Fruit fly (Drosophila melanogaster): ENCODE data around the gene CG5498.

Gene CG5498

DNA sequence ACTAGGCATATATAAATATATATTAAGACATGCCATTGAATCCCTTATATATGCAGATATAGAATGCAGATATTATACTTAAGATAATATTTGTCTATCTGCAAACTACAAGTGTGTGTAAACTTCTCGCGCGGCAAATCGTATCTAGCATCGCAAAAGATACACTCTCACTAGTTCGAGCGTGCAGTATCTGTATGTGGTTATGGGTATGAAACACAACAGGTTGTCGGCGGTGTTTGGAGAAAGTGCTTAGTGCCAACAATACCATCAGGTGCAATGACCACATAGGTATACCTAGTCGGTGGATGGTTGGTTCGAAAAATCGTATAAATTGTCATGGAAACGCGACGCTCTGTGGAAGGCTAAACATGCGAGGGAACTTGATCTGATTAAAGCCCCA lies 20.6 kb upstream of the CG5498 start:
- no peak for TF ChIP-seq Dll (optimal IDR thresholded peaks at IDR 0.05)
- peak in 1 of 2 experiments; percentile 35 for TF ChIP-seq EcR (GFP tag; optimal IDR thresholded peaks at IDR 0.05)
- no peak for TF ChIP-seq psq (optimal IDR thresholded peaks at IDR 0.05)

DNA sequence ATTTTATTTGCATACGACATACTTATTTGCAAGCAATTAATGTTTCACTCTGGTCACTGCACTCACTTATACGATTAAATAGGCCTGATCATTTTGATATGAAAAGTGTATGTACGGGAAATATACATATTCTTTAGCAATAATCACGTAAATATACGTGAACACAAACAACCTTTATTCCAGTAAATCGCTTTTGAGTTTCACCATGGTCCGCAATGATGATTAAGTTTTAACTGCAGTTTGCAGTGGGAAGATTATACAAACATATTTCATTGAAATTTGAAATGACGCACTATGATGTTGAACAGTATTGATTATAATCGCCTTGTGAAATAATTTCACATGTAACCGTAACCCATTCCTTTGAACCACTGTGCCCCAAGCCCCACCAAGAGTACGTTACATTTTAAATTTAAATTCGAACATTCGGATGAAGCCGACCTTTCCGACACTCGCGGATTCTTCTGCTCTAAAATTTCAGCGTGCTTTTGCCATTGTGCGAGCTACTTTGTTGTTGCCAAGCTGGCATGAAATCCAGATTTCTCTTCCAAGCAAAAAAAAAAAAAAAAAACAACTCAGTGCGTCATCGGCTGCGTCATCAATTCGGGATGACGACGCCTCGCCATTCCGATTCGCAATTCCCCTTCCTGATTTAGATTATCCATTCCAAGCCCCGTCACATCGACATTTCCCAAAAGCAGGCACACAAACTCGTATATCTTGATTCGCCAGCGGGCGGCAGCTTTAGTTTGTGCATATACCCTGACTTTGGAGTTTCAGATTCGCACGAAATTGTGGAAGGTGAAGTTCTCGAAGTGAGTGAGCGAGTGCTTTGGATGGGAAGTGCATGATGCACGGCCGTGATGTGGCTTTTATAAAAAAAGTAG lies 19.8 kb upstream of the CG5498 start:
- TF ChIP-seq usp (GFP tag; optimal IDR thresholded peaks at IDR 0.05): no peak
- TF ChIP-seq pan (optimal IDR thresholded peaks at IDR 0.05): no peak
- no peak for TF ChIP-seq CG8478 (optimal IDR thresholded peaks at IDR 0.05)
- no peak for TF ChIP-seq Dll (optimal IDR thresholded peaks at IDR 0.05)
- TF ChIP-seq psq (optimal IDR thresholded peaks at IDR 0.05): no peak
- no peak for TF ChIP-seq EcR (GFP tag; optimal IDR thresholded peaks at IDR 0.05)

DNA sequence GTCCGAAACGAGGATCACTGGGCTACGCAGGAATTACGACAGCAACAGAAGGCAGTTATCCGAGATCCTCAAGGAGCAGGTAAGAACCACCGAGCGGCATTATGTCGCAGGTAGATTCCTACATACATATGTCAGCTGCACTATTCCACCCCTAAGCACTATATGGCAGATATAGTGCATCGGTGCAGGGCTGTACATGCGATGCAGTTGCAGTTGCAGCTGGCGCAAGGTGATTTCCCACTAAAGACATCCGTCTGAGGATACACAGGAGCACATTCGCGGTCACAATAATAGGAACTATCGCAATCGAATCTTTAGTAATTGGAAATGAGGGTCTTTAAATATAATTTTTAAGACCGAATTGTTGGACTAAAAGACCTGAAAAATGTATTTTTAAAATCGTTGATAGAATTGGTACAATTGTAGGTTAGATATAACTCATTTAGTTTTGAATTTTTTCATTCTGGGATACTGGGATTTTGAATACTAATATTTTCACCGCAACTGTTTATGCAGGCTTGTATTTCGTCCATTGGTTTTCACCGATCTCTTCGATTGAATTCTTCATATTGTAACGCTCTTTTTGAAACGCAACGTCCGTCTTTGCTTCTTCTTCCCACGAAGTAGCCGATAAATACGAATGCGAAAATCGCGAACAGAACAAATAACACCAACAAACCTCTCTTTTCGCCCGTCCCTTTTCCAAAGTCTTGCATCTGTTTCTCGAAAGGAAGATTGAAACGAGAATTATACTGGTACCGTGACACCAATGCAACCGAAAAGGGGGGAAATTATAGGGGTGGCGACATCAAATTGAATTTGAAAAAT lies 19.0 kb upstream of the CG5498 start:
- TF ChIP-seq EcR (GFP tag; optimal IDR thresholded peaks at IDR 0.05) (no peak), CG8478 (optimal IDR thresholded peaks at IDR 0.05) (no peak), Dll (optimal IDR thresholded peaks at IDR 0.05) (no peak)

DNA sequence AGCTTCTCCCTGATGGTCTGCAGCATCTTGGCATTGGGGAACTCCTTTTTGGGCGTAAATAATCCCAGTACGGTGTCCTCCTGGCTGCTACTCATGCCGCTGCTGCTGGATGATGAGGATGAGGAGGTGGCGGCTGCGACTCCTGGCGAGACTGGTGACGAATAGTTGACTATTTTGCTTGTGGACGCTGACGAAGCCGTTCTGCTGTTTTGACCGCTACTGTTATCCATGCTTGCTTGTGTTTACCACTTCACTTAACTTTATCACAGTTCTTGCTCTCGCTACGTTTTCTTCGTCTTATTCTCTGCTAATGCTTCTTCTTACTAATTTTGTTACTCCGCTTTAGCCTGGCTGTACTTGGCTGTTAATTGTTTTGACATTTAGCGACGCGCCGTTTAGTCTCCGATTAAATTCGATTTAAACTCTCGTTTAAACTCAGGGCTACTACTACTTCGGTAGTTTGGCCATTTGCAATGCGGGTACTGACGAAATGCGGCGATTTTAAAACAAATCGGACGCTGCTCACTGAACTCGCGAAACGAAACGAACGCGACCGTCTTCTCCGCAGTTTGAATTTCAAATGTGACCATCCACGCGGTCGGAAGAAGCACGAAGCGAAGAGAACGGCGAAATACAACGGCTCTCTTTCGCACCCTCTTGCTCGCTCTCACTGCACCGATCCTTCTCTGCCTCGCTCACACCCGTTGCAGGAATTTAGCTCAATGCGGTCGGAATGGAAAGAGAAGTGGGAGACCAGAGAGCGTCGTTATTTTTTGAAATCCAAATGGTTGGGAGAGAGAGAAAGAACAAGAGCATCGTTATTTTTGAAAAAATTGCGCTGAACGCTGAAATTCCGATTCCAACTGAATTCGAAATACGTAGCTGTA lies 17.4 kb upstream of the CG5498 start, which contains the start of gene trbl:
Gene trbl (minus strand): TSS at position 584 of the 887 bp plus-strand sequence.
- TF ChIP-seq CG8478 (optimal IDR thresholded peaks at IDR 0.05) (peak; percentile 27), pan (optimal IDR thresholded peaks at IDR 0.05) (no peak), usp (GFP tag; optimal IDR thresholded peaks at IDR 0.05) (no peak), EcR (GFP tag; optimal IDR thresholded peaks at IDR 0.05) (no peak), Dll (optimal IDR thresholded peaks at IDR 0.05) (no peak), psq (optimal IDR thresholded peaks at IDR 0.05) (peak; percentile 5)

DNA sequence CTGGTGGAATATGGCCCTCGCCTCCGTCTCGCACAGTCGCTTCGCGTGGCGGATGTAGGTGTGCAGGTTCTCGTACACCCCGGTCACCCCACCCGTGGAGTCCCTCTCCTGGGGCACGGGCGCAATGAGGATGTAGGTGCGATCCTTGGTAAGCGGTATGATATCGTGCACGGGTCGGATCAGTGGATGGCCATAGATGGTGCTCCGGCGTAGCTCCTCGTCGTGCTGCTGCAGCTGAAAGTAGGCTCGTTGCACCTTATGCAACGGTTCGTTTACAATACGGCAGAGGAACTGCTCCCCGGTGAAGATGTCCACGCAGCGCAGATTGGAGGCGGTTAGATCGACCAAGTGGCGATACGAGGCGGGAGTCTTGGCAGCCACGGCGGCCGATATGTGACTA lies 16.6 kb upstream of the CG5498 start:
- TF ChIP-seq psq (optimal IDR thresholded peaks at IDR 0.05) (no peak), CG8478 (optimal IDR thresholded peaks at IDR 0.05) (no peak), EcR (GFP tag; optimal IDR thresholded peaks at IDR 0.05) (no peak), usp (GFP tag; optimal IDR thresholded peaks at IDR 0.05) (no peak), pan (optimal IDR thresholded peaks at IDR 0.05) (no peak), Dll (optimal IDR thresholded peaks at IDR 0.05) (no peak)

DNA sequence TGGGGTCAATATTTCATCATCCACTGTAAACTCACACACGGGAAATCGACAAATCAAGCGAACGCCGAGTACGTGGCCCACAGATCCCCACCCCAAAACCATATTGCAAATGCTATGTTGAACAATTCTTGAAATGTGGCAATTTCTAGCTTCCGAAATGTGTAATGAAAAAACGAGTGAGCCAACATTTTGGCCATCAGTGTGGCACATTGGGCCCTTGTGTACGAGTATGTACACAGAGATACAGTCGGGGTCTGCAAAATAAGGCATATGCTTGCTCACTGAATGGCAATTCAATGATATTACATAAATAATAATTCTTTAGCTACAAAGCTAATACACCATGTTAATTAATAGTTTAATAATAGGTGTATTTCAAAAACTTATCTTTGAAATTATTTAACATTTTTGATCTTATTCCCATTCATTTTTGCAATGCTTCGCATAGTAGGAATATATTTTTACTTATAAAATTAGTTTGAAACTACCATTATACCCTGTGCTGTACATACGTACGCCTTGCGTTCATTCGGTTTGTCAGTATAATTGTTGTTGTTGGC lies 15.7 kb upstream of the CG5498 start:
- no peak for TF ChIP-seq EcR (GFP tag; optimal IDR thresholded peaks at IDR 0.05)
- TF ChIP-seq psq (optimal IDR thresholded peaks at IDR 0.05): no peak

DNA sequence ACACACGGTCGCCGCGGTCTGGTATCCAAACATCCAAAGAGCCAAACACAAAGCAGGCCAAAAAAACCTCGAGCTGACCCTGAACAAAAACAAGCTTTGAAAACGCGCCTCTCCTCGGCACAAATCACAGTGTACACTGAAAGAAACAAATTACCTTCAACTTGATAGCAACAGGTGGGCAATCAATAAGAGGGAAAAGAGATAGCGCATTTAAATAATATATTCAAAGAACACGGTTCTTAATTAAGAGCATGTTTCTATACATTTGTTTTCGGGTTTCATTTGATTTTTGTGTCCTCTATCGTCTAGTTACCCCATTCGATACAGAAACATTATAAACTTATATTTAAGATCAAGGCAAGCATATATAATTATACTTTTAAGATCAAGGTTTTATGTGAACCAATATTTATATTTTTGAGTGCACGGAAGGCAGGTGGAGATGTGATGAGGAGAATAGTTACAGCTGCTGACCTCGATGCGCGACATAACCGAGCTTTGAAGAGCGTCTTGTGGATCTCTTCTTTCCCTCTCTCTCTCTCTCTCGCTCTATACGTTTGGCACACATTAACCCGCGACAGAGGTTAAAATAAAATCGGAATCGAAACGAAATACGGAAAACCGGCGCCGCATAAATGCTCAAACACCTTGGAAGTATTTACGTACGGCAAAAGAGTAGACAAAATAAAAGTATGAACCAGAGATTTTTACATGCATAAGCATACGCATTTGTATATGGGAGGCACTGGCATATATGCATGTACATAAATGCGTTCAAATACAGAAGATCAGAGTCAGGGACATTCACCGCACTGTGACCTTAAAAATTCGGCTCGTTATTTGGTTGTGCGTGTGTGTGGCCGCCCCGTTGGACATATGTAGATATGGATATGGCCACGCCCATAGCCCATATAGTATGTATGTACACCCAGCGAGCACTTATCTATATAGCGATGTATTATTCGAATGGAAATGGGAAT lies 14.6 kb upstream of the CG5498 start:
- TF ChIP-seq CG8478 (optimal IDR thresholded peaks at IDR 0.05): no peak
- no peak for TF ChIP-seq psq (optimal IDR thresholded peaks at IDR 0.05)
- no peak for TF ChIP-seq usp (GFP tag; optimal IDR thresholded peaks at IDR 0.05)
- no peak for TF ChIP-seq pan (optimal IDR thresholded peaks at IDR 0.05)
- TF ChIP-seq EcR (GFP tag; optimal IDR thresholded peaks at IDR 0.05): no peak
- TF ChIP-seq Dll (optimal IDR thresholded peaks at IDR 0.05): no peak

DNA sequence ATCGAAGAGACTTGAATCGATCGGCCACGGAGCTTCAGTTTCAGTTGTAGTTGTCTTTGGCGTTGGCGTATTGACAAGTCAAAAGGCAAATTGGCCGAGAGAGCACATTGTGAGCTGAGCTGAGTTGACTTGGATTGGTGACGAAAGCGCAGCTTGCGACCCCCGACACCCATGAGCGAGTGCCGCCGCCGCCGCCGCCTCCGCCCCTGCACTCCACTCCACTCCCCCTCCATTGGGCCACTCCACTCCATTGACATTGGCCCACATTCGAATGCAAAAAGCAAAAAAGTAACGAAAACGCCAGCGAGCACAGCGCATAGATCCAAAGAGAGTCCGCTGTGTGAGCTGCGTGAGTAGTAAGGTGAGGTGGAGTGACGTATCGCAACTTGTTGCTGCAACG lies 13.9 kb upstream of the CG5498 start:
- TF ChIP-seq usp (GFP tag; optimal IDR thresholded peaks at IDR 0.05): no peak
- TF ChIP-seq EcR (GFP tag; optimal IDR thresholded peaks at IDR 0.05): no peak
- no peak for TF ChIP-seq pan (optimal IDR thresholded peaks at IDR 0.05)
- TF ChIP-seq Dll (optimal IDR thresholded peaks at IDR 0.05): no peak
- no peak for TF ChIP-seq psq (optimal IDR thresholded peaks at IDR 0.05)
- no peak for TF ChIP-seq CG8478 (optimal IDR thresholded peaks at IDR 0.05)

DNA sequence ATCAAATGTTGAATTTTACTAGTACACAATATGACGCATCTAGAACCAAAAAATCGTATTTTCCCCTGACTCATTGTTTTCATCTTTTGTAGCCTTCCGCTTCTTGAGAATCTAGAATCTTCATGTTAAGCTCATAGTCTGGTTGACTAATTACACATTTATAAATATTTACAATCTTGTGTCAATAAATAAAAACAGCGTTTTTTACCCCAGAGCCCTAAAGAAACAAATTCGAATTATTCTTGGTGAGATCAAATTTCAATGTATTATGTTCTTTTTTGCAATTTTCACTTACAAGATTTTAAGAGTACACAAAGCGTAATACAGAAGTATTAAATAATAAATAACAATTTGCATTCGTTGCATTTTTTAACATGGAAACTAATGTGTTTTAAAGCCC lies 12.1 kb upstream of the CG5498 start:
- TF ChIP-seq CG8478 (optimal IDR thresholded peaks at IDR 0.05) (no peak), usp (GFP tag; optimal IDR thresholded peaks at IDR 0.05) (no peak), psq (optimal IDR thresholded peaks at IDR 0.05) (no peak), EcR (GFP tag; optimal IDR thresholded peaks at IDR 0.05) (no peak), pan (optimal IDR thresholded peaks at IDR 0.05) (no peak), Dll (optimal IDR thresholded peaks at IDR 0.05) (no peak)

DNA sequence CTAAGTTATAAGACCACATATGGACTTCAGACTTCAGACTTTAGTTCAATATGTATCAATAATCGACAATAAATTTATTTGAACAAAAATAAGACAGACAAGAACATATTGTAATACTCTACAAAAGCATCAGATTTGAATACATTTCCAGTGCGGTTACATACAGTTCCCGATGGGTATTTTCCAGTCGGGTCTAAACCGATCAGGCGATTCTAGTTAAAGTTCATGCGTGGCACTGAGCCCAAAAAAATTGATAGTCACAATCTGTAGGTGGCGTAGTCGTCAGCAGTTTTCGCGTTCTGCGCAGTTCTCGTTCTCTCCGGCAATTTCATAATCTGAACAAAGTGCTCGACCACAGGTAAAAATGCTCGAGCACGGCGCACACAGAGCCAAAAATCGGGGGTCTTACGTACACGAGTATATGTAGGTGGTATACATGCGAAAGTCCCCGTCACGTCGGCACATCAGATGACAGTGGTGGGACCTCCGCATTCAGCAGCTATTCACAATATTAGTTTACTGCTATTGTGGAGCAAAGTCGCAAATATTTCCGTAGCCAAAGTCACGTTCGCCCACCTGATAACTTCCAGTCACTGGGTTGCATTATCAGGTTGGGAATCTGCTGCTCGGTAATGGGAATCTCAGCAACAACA lies 11.5 kb upstream of the CG5498 start:
- TF ChIP-seq pan (optimal IDR thresholded peaks at IDR 0.05) (peak; percentile 67), CG8478 (optimal IDR thresholded peaks at IDR 0.05) (no peak)

All from whole organism.